Fruit fly (Drosophila melanogaster) Kc167 (cell line): ENCODE results near the gene CG31917.

Source experiments
- Myc ChIP-seq: fragments of >200 bp; optimal IDR thresholded peaks from 2 replicates; lab custom pipeline; 2017; ENCODE audit warnings: missing external identifiers
- Sin3A ChIP-seq: fragments of >200 bp; optimal IDR thresholded peaks from 2 replicates; lab custom pipeline; 2018; ENCODE audit warnings: missing external identifiers
- h ChIP-seq: fragments of >200 bp; optimal IDR thresholded peaks from 3 replicates; lab custom pipeline; 2018; ENCODE audit warnings: missing external identifiers
- insv ChIP-seq: fragments of >200 bp; optimal IDR thresholded peaks from 3 replicates; lab custom pipeline; 2018; ENCODE audit warnings: missing external identifiers
- psq ChIP-seq: fragments of >200 bp; optimal IDR thresholded peaks from 2 replicates; lab custom pipeline; 2017; ENCODE audit warnings: missing external identifiers
- ttk ChIP-seq: sonication (Bioruptor generic); optimal IDR thresholded peaks from 2 replicates; lab custom pipeline; 2017; ENCODE audit warnings: missing external identifiers

Gene CG31917

dm6 chr2L:5002711-5003402, 7.8 kb downstream of the CG31917 start:
- TF ChIP-seq h (lab: Kevin White, UChicago) (no peak), ttk (no peak), psq (lab: Kevin White, UChicago) (no peak), insv (lab: Kevin White, UChicago) (no peak), Myc (lab: Kevin White, UChicago) (no peak), Sin3A (lab: Kevin White, UChicago) (no peak)

DNA sequence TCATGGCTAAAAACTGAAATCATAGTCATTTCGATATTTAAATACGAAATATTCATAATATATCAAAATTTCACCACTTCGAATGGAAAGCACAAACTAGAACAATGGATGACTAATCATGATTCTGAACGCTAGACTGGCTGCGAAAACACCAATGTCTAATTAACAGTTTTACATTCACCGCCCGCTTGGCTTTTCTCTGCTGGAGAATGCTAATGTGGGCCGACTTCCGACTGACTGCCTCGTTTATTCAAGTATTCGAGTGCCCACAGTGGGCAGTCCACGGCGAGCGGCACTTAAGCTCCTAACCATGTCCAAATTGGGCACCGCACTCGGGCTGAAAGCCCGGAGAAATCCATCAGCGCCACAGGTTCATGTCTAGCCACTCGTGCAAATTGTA, 8.6 kb downstream of the CG31917 start:
- TF ChIP-seq Myc (lab: Kevin White, UChicago) (no peak), h (lab: Kevin White, UChicago) (no peak), insv (lab: Kevin White, UChicago) (no peak), Sin3A (lab: Kevin White, UChicago) (no peak), ttk (no peak), psq (lab: Kevin White, UChicago) (no peak)

- TF ChIP-seq ttk (no peak), Myc (lab: Kevin White, UChicago) (no peak), insv (lab: Kevin White, UChicago) (no peak), h (lab: Kevin White, UChicago) (no peak), Sin3A (lab: Kevin White, UChicago) (no peak), psq (lab: Kevin White, UChicago) (no peak)
Observed at dm6 chr2L:5001582-5001929, 9.1 kb downstream of the CG31917 start.

DNA sequence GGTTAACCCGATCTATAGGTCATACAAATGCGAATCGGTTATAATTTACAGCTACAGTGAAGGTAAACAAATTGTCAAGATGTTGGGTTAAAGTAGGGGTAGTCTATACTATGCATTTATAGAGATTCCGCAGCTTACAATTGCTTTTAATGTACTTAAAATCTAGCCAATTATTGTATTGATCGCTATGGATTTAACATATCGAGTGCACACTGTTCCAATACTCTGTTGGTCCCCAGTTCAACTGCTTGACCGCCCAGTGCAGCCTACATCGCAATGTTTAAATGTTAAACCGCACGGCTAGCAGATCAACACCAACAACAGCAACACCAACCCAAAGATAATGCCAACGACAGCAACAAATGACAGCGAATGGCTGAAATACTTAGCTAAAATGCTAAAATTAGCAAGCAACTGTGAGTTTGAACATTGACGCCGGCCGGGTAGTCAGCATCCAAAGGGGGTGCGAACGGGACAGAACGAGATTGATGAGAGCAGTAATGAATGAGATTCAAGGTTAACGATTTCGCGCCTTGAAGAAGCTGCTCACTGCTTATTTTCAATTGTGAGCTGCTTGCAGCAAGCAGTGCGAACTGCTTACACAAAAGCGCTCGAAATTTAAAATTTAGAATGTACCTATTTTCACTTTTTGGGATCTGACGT, 9.6 kb downstream of the CG31917 start:
- TF ChIP-seq Myc (lab: Kevin White, UChicago): no peak
- TF ChIP-seq Sin3A (lab: Kevin White, UChicago): no peak
- no peak for TF ChIP-seq psq (lab: Kevin White, UChicago)
- TF ChIP-seq h (lab: Kevin White, UChicago): no peak

DNA sequence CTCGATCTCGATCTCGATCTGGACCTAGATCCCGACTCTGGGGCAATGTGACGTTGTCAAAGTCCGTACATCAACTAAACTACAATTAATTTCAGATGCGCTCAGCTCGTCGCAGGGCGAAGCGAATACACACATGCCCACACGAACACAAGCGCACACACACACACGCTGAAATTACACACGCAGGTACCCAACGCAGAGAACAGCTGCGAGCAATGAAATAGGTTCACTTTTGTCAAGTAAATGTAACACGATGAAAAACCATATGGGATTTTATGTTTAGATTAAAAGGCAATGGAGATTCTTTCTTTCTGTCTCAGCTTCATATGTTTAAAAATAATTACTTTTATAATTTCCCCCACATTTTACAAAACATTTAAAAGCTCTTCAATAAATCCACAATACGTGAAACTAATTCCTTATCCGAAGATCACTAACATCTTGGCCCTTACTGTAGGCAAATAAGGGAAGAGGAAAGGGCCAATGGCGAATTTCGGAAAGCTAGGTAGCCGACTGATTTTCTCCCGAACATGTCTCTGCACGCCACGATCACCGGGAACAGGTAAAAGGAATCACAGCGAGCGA, 10.3 kb downstream of the CG31917 start:
- TF ChIP-seq ttk: no peak
- no peak for TF ChIP-seq insv (lab: Kevin White, UChicago)
- TF ChIP-seq Sin3A (lab: Kevin White, UChicago): no peak
- TF ChIP-seq psq (lab: Kevin White, UChicago): no peak
- TF ChIP-seq Myc (lab: Kevin White, UChicago): no peak
- no peak for TF ChIP-seq h (lab: Kevin White, UChicago)

- TF ChIP-seq Sin3A (lab: Kevin White, UChicago) (no peak), insv (lab: Kevin White, UChicago) (no peak), h (lab: Kevin White, UChicago) (no peak), psq (lab: Kevin White, UChicago) (no peak), Myc (lab: Kevin White, UChicago) (no peak), ttk (no peak)
Observed at dm6 chr2L:4999389-5000032, 11.1 kb downstream of the CG31917 start.

DNA sequence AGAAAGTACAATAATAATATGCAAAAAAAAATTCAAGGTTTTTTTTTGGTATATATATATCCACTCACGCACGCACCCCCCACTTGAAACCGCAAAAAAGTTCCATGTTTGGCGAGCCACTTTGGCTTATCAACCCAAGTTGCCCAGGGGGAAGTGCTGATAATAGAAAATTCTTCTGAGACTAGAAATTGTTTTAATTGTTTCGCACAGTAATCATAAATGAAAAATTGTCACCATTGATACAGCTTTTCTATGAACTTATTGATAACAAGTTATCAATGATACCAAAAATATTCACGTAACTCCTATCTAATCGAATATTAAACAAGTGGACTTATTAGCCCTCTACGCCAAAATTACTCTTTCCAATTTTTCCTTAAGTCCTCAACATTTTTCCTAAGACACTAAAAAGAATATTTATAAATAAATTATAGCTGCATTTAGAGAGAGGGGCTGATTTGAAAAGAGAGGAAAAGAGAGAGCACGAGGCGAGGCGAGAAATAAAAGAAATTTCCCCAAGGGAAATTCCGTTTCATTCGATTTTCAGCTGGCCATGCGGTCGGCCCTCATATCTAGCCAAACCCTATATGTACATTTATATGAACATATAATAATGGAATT, 12.0 kb downstream of the CG31917 start:
- TF ChIP-seq Sin3A (lab: Kevin White, UChicago): no peak
- no peak for TF ChIP-seq ttk
- TF ChIP-seq Myc (lab: Kevin White, UChicago): no peak
- TF ChIP-seq h (lab: Kevin White, UChicago): no peak
- TF ChIP-seq insv (lab: Kevin White, UChicago): no peak

dm6 chr2L:4998260-4998560, 12.4 kb downstream of the CG31917 start:
- TF ChIP-seq Sin3A (lab: Kevin White, UChicago): no peak
- no peak for TF ChIP-seq insv (lab: Kevin White, UChicago)
- no peak for TF ChIP-seq Myc (lab: Kevin White, UChicago)
- TF ChIP-seq ttk: no peak
- TF ChIP-seq psq (lab: Kevin White, UChicago): no peak
- TF ChIP-seq h (lab: Kevin White, UChicago): no peak

DNA sequence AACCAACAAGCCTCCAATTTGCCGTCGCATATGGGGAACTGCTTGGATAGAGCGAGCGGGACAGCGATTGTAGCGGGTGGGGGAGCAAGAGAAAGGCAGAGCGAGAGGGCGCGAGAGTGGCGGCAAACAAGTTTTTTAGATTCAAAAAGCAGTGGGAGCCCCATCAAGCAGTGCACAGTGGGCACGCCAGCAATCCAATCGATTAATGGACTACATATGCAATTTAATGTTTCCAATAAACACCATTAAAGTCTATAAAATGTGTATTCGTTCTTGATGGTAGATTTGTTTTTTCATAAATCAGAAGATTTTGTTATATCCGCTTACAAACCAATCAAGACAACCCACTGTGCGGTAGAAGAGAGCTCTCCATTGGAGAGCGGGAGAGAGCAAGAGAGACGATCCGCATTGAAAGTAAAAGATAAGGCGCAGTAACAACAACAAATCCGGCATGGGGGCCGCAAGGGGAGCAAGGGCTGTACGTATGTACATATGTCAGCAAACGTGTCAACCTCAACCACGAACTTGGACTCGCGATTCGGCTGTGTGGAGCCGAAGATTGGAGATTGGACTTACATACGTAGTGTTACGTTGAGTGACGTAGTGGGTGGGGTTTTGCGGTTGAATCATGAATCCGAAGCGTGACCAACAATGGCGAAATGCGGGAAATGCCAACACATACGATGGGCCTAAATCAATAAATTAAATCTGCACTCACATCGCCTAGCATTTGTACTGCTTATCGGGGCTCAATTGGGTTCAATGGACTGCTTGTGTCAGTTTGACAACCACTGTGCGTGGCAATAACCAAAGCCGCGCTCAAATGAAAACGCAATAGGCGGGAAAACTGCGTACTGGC, 13.0 kb downstream of the CG31917 start:
- TF ChIP-seq Sin3A (lab: Kevin White, UChicago) (no peak), ttk (no peak), Myc (lab: Kevin White, UChicago) (no peak), h (lab: Kevin White, UChicago) (no peak), psq (lab: Kevin White, UChicago) (no peak), insv (lab: Kevin White, UChicago) (no peak)

dm6 chr2L:4996283-4996922, 14.2 kb downstream of the CG31917 start:
- TF ChIP-seq Myc (lab: Kevin White, UChicago) (no peak), Sin3A (lab: Kevin White, UChicago) (no peak), insv (lab: Kevin White, UChicago) (no peak), psq (lab: Kevin White, UChicago) (no peak), ttk (no peak), h (lab: Kevin White, UChicago) (no peak)
